Fruit fly (Drosophila melanogaster) Kc167 (cell line): ENCODE data around the gene CG32228.

Experiments
- Myc ChIP-seq: fragments of >200 bp; optimal IDR thresholded peaks from 2 replicates; lab custom pipeline; 2017; ENCODE audit warnings: missing external identifiers
- Sin3A ChIP-seq: fragments of >200 bp; optimal IDR thresholded peaks from 2 replicates; lab custom pipeline; 2018; ENCODE audit warnings: missing external identifiers
- h ChIP-seq: fragments of >200 bp; optimal IDR thresholded peaks from 3 replicates; lab custom pipeline; 2018; ENCODE audit warnings: missing external identifiers
- insv ChIP-seq: fragments of >200 bp; optimal IDR thresholded peaks from 3 replicates; lab custom pipeline; 2018; ENCODE audit warnings: missing external identifiers
- psq ChIP-seq: fragments of >200 bp; optimal IDR thresholded peaks from 2 replicates; lab custom pipeline; 2017; ENCODE audit warnings: missing external identifiers
- ttk ChIP-seq: sonication (Bioruptor generic); optimal IDR thresholded peaks from 2 replicates; lab custom pipeline; 2017; ENCODE audit warnings: missing external identifiers

dm6 chr3L:20313469-20313868, 47.9 kb downstream of the CG32228 start, which contains the start of gene alphaSnap:
- no peak for TF ChIP-seq insv (lab: Kevin White, UChicago)
- TF ChIP-seq Myc (lab: Kevin White, UChicago): no peak
- TF ChIP-seq psq (lab: Kevin White, UChicago): no peak
- TF ChIP-seq Sin3A (lab: Kevin White, UChicago): no peak
- TF ChIP-seq h (lab: Kevin White, UChicago): no peak
- no peak for TF ChIP-seq ttk (lab: Kevin White, UChicago)
